Worm (Caenorhabditis elegans): ENCODE measurements around the gene T22F3.2.

DNA sequence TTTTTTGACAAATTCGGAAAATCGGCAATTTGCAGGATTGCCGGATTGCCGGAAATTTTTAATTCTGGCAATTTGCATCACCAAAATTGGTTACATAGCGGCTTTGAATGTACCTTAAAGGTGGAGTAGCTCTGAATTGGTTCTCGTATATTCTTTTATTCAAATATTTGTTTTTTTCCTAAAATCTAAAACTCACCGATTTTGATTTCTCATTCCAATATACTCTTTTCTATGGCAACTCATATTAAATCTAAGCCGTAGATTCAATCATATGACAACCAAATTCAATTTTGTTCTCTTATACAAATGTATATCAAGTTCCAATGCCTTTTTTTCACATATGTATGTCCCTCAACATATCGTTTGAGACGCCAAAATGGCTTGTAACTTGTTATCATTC, 36.9 kb upstream of the T22F3.2 start, which contains the start of gene sri-21:
- TF ChIP-seq B0035.1 (tag; optimal IDR thresholded peaks at IDR 0.05) (no peak), T07F8.4 (tag; optimal IDR thresholded peaks at IDR 0.05) (no peak), sea-2 (GFP tag; IDR thresholded peaks at IDR 0.05) (no peak), unc-62 (GFP tag; optimal IDR thresholded peaks at IDR 0.05) (no peak), ceh-40 (GFP tag; IDR thresholded peaks at IDR 0.05) (no peak), lin-35 (GFP tag; optimal IDR thresholded peaks at IDR 0.05) (no peak), nfya-2 (GFP tag; IDR thresholded peaks at IDR 0.05) (no peak), Y95B8A.8 (GFP tag; IDR thresholded peaks at IDR 0.05) (no peak)

All from whole organism, young adult.